Worm (Caenorhabditis elegans): ENCODE data around the gene F52G3.8.
A peak's percentile ranks its signal among the peaks of the same experiment; 100 is the strongest.

The F52G3.8 gene

ce11 chrX:16961387-16961786 is 8.6 kb upstream of the F52G3.8 start:
- TF ChIP-seq sma-9 (GFP tag; optimal IDR thresholded peaks at IDR 0.05) (peak; percentile 91), sma-9 (tag; optimal IDR thresholded peaks at IDR 0.05) (no peak), ztf-4 (tag; optimal IDR thresholded peaks at IDR 0.05) (peak; percentile 78), lin-39 (tag; optimal IDR thresholded peaks at IDR 0.05) (peak; percentile 76), zag-1 (tag; optimal IDR thresholded peaks at IDR 0.05) (peak; percentile 90), unc-55 (GFP tag; optimal IDR thresholded peaks at IDR 0.05) (peak; percentile 95), F13H6.1 (tag; optimal IDR thresholded peaks at IDR 0.05) (peak; percentile 95), ama-1 (optimal IDR thresholded peaks at IDR 0.05) (no peak), unc-62 (GFP tag; optimal IDR thresholded peaks at IDR 0.05) (no peak), nhr-6 (tag; optimal IDR thresholded peaks at IDR 0.05) (peak; percentile 77), unc-39 (tag; optimal IDR thresholded peaks at IDR 0.05) (no peak), nhr-25 (tag; optimal IDR thresholded peaks at IDR 0.05) (peak; percentile 84), nhr-10 (tag; optimal IDR thresholded peaks at IDR 0.05) (no peak), aly-2 (tag; optimal IDR thresholded peaks at IDR 0.05) (no peak), nhr-237 (tag; optimal IDR thresholded peaks at IDR 0.05) (no peak), ztf-11 (tag; optimal IDR thresholded peaks at IDR 0.05) (no peak), nhr-11 (tag; optimal IDR thresholded peaks at IDR 0.05) (no peak), ceh-82 (tag; optimal IDR thresholded peaks at IDR 0.05) (no peak), elt-3 (tag; optimal IDR thresholded peaks at IDR 0.05) (no peak), skn-1 (tag; optimal IDR thresholded peaks at IDR 0.05) (no peak), alr-1 (tag; optimal IDR thresholded peaks at IDR 0.05) (no peak), C34F6.9 (tag; optimal IDR thresholded peaks at IDR 0.05) (peak; percentile 93), nhr-21 (tag; optimal IDR thresholded peaks at IDR 0.05) (peak; percentile 79), mab-5 (tag; optimal IDR thresholded peaks at IDR 0.05) (peak; percentile 52), egl-27 (tag; optimal IDR thresholded peaks at IDR 0.05) (peak; percentile 81), nhr-23 (tag; optimal IDR thresholded peaks at IDR 0.05) (peak; percentile 64), ztf-1 (GFP tag; conservative IDR thresholded peaks at IDR 0.05) (no peak), blmp-1 (tag; optimal IDR thresholded peaks at IDR 0.05; ENCODE audit: insufficient read depth) (peak; percentile 83), ceh-16 (tag; optimal IDR thresholded peaks at IDR 0.05) (no peak), nhr-77 (tag; optimal IDR thresholded peaks at IDR 0.05) (no peak), gmeb-1 (tag; optimal IDR thresholded peaks at IDR 0.05) (peak; percentile 65), dmd-4 (tag; optimal IDR thresholded peaks at IDR 0.05) (no peak), snpc-4 (tag; optimal IDR thresholded peaks at IDR 0.05) (peak; percentile 56), ZK546.5 (tag; optimal IDR thresholded peaks at IDR 0.05) (peak; percentile 5), Y55F3AM.14 (GFP tag; optimal IDR thresholded peaks at IDR 0.05) (peak; percentile 54), fos-1 (tag; optimal IDR thresholded peaks at IDR 0.05) (peak; percentile 90), crh-2 (tag; optimal IDR thresholded peaks at IDR 0.05) (peak; percentile 93), sma-3 (GFP tag; optimal IDR thresholded peaks at IDR 0.05) (peak; percentile 73), lin-13 (GFP tag; optimal IDR thresholded peaks at IDR 0.05) (peak; percentile 86), nhr-12 (tag; optimal IDR thresholded peaks at IDR 0.05) (no peak), lin-11 (tag; optimal IDR thresholded peaks at IDR 0.05) (peak; percentile 88), R02D3.7 (tag; optimal IDR thresholded peaks at IDR 0.05) (no peak), nhr-129 (tag; optimal IDR thresholded peaks at IDR 0.05) (peak; percentile 96), mdl-1 (tag; optimal IDR thresholded peaks at IDR 0.05) (peak; percentile 53 to 89), lsy-2 (tag; optimal IDR thresholded peaks at IDR 0.05) (peak; percentile 48 to 80), peb-1 (tag; optimal IDR thresholded peaks at IDR 0.05) (no peak), mbf-1 (tag; optimal IDR thresholded peaks at IDR 0.05) (no peak), sem-4 (tag; optimal IDR thresholded peaks at IDR 0.05) (peak; percentile 95), elt-1 (tag; optimal IDR thresholded peaks at IDR 0.05) (no peak)
